Worm (Caenorhabditis elegans) whole organism, L4 larva: ENCODE results near the gene daf-12.

Source experiments
- F49E8.2 ChIP-seq: sonication (generic microtip); optimal IDR thresholded peaks from 2 replicates; lab custom pipeline; 2016; ENCODE audit warnings: missing compliant biosample characterization, mild to moderate bottlenecking, missing genetic modification characterization, borderline replicate concordance
- Y48G9A.11 ChIP-seq: fragments of 200-800 bp; sonication (Bioruptor generic); IDR thresholded peaks from 2 replicates; pipeline ENCODE4 v1.3.6; 2022; ENCODE audit warnings: missing genetic modification reagents, missing genetic modification characterization, missing compliant biosample characterization
- Y5F2A.4 ChIP-seq: fragments of 200-800 bp; sonication (Bioruptor generic); optimal IDR thresholded peaks from 2 replicates; lab custom pipeline; 2018; ENCODE audit warnings: mild to moderate bottlenecking, missing genetic modification characterization, missing compliant biosample characterization
- ZK337.2 ChIP-seq: fragments of 200-800 bp; sonication (Bioruptor generic); IDR thresholded peaks from 2 replicates; pipeline ENCODE4 v1.3.6; 2022; ENCODE audit warnings: missing genetic modification reagents, missing genetic modification characterization, missing compliant biosample characterization
- ZK546.5 ChIP-seq, 2 experiments: sonication (generic microtip); optimal IDR thresholded peaks; 2 replicates each; lab custom pipeline; 2017; ENCODE audit warnings: missing biosample characterization in 2 of 2, missing genetic modification characterization in 2 of 2
- aha-1 ChIP-seq: fragments of 150-350 bp; peaks from one replicate; lab custom pipeline; 2014; ENCODE audit warnings: missing biosample characterization, missing genetic modification characterization
- aly-2 ChIP-seq: sonication (generic microtip); optimal IDR thresholded peaks from 2 replicates; lab custom pipeline; 2018; ENCODE audit warnings: missing biosample characterization, missing genetic modification characterization
- ceh-28 ChIP-seq: fragments of 150-350 bp; optimal IDR thresholded peaks from 2 replicates; lab custom pipeline; 2014; ENCODE audit warnings: missing biosample characterization, missing genetic modification reagents, missing genetic modification characterization
- ceh-32 ChIP-seq: sonication (generic microtip); optimal IDR thresholded peaks from 2 replicates; lab custom pipeline; 2016; ENCODE audit warnings: mild to moderate bottlenecking, missing genetic modification characterization, missing compliant biosample characterization; ENCODE audit not compliant: poor library complexity
- ces-1 ChIP-seq: fragments of 150-350 bp; sonication (generic microtip); optimal IDR thresholded peaks from 4 replicates; lab custom pipeline; 2014; ENCODE audit warnings: missing biosample characterization, missing genetic modification reagents, missing genetic modification characterization
- ctbp-1 ChIP-seq: fragments of 200-800 bp; sonication (Bioruptor generic); IDR thresholded peaks from 2 replicates; pipeline ENCODE4 v1.3.6; 2022; ENCODE audit warnings: missing genetic modification reagents, missing genetic modification characterization, missing compliant biosample characterization
- daf-12 ChIP-seq: fragments of 150-350 bp; optimal IDR thresholded peaks from 2 replicates; lab custom pipeline; 2014; ENCODE audit warnings: missing biosample characterization, missing genetic modification reagents, missing genetic modification characterization
- daf-16 ChIP-seq, 3 experiments: sonication (generic microtip); optimal IDR thresholded peaks; 2 replicates each; lab custom pipeline; 2016 to 2017; ENCODE audit warnings: missing genetic modification characterization in 3 of 3, missing genetic modification reagents in 3 of 3, mild to moderate bottlenecking in 2 of 3, missing compliant biosample characterization in 2 of 3, missing biosample characterization in 1 of 3, moderate library complexity in 1 of 3
- daf-19 ChIP-seq: fragments of 200-800 bp; sonication (Bioruptor generic); conservative IDR thresholded peaks from 2 replicates; pipeline ENCODE4 v1.3.6; 2022; ENCODE audit warnings: missing genetic modification characterization, missing compliant biosample characterization
- dmd-6 ChIP-seq: fragments of 200-800 bp; sonication (Bioruptor generic); IDR thresholded peaks from 2 replicates; pipeline ENCODE4 v1.3.6; 2022; ENCODE audit warnings: missing genetic modification reagents, missing genetic modification characterization, missing compliant biosample characterization
- fkh-10 ChIP-seq: fragments of 150-350 bp; optimal IDR thresholded peaks from 2 replicates; lab custom pipeline; 2014; ENCODE audit warnings: missing biosample characterization, missing genetic modification reagents, missing genetic modification characterization
- gei-8 ChIP-seq: fragments of 200-800 bp; sonication (Bioruptor generic); optimal IDR thresholded peaks from 2 replicates; lab custom pipeline; 2018; ENCODE audit warnings: mild to moderate bottlenecking, missing genetic modification characterization, missing compliant biosample characterization
- hif-1 ChIP-seq, 2 experiments: sonication (generic microtip); optimal IDR thresholded peaks; 2 replicates each; lab custom pipeline; 2016 to 2017; ENCODE audit warnings: missing compliant biosample characterization in 2 of 2, missing genetic modification characterization in 2 of 2, missing genetic modification reagents in 2 of 2, missing genotype in 2 of 2, mild to moderate bottlenecking in 1 of 2
- hmg-1.1 ChIP-seq: fragments of 200-800 bp; sonication (Bioruptor generic); IDR thresholded peaks from 2 replicates; pipeline ENCODE4 v1.3.6; 2022; ENCODE audit warnings: missing genetic modification reagents, missing genetic modification characterization, missing compliant biosample characterization
- jun-1 ChIP-seq: fragments of 150-350 bp; optimal IDR thresholded peaks from 2 replicates; lab custom pipeline; 2014; ENCODE audit warnings: missing biosample characterization, missing genetic modification reagents, missing genetic modification characterization
- lim-7 ChIP-seq: fragments of 200-800 bp; sonication (Bioruptor generic); IDR thresholded peaks from 2 replicates; pipeline ENCODE4 v1.3.6; 2022; ENCODE audit warnings: missing genetic modification characterization, missing compliant biosample characterization
- lin-13 ChIP-seq: fragments of 150-350 bp; optimal IDR thresholded peaks from 2 replicates; lab custom pipeline; 2014; ENCODE audit warnings: missing biosample characterization, missing genetic modification reagents, missing genetic modification characterization
- lin-15B ChIP-seq: fragments of 150-350 bp; sonication (generic microtip); optimal IDR thresholded peaks from 3 replicates; lab custom pipeline; 2014; ENCODE audit warnings: missing biosample characterization, missing genetic modification characterization
- lsy-2 ChIP-seq, 2 experiments: fragments of 150-350 bp in 1 of 2; sonication (generic microtip) in 1 of 2; optimal IDR thresholded peaks; 2 replicates each; lab custom pipeline; 2014 to 2017; ENCODE audit warnings: missing biosample characterization in 2 of 2, missing genetic modification characterization in 2 of 2
- madf-9 ChIP-seq: fragments of 200-800 bp; sonication (Bioruptor generic); conservative IDR thresholded peaks from 2 replicates; pipeline ENCODE4 v1.3.6; 2022; ENCODE audit warnings: missing genetic modification reagents, missing genetic modification characterization, missing compliant biosample characterization
- mdt-29 ChIP-seq: fragments of 200-800 bp; sonication (Bioruptor generic); IDR thresholded peaks from 2 replicates; pipeline ENCODE4 v1.3.6; 2022; ENCODE audit warnings: missing genetic modification reagents, missing genetic modification characterization, missing compliant biosample characterization
- mep-1 ChIP-seq: fragments of 150-350 bp; sonication (generic microtip); optimal IDR thresholded peaks from 3 replicates; lab custom pipeline; 2014; ENCODE audit warnings: missing biosample characterization, missing genetic modification characterization
- mes-2 ChIP-seq: sonication (generic microtip); optimal IDR thresholded peaks from 2 replicates; lab custom pipeline; 2016; ENCODE audit warnings: missing genotype, mild to moderate bottlenecking, missing genetic modification characterization, missing compliant biosample characterization; ENCODE audit not compliant: poor library complexity, severe bottlenecking
- mxl-3 ChIP-seq: fragments of 200-800 bp; sonication (Bioruptor generic); optimal IDR thresholded peaks from 2 replicates; lab custom pipeline; 2018; ENCODE audit warnings: mild to moderate bottlenecking, missing genetic modification characterization, missing compliant biosample characterization
- nhr-11 ChIP-seq: fragments of 150-350 bp; optimal IDR thresholded peaks from 2 replicates; lab custom pipeline; 2014; ENCODE audit warnings: missing biosample characterization, missing genetic modification characterization
- nhr-42 ChIP-seq: fragments of 200-800 bp; sonication (Bioruptor generic); IDR thresholded peaks from 2 replicates; pipeline ENCODE4 v1.3.6; 2022; ENCODE audit warnings: missing genetic modification characterization, missing compliant biosample characterization
- nhr-6 ChIP-seq: fragments of 150-350 bp; optimal IDR thresholded peaks from 2 replicates; lab custom pipeline; 2014; ENCODE audit warnings: missing biosample characterization, missing genetic modification characterization
- pha-4 ChIP-seq, 2 experiments: fragments of 150-350 bp in 1 of 2; fragments of 200-800 bp in 1 of 2; sonication (Bioruptor generic) in 1 of 2; IDR thresholded peaks in 1 of 2; optimal IDR thresholded peaks in 1 of 2; 2 replicates each; pipeline versions ENCODE4 v1.3.6 to Lab custom; 2014 to 2022; ENCODE audit warnings: missing genetic modification characterization in 2 of 2, missing genetic modification reagents in 2 of 2, missing biosample characterization in 1 of 2, missing compliant biosample characterization in 1 of 2
- pqm-1 ChIP-seq: sonication (generic microtip); optimal IDR thresholded peaks from 2 replicates; lab custom pipeline; 2017; ENCODE audit warnings: missing biosample characterization, missing genetic modification characterization
- rbr-2 ChIP-seq: sonication (generic microtip); optimal IDR thresholded peaks from 2 replicates; lab custom pipeline; 2016; ENCODE audit warnings: missing genotype, missing genetic modification characterization, missing compliant biosample characterization
- spr-1 ChIP-seq: sonication (generic microtip); optimal IDR thresholded peaks from 2 replicates; lab custom pipeline; 2016; ENCODE audit warnings: mild to moderate bottlenecking, missing genetic modification characterization, missing compliant biosample characterization
- tra-1 ChIP-seq: fragments of 200-800 bp; sonication (Bioruptor generic); IDR thresholded peaks from 2 replicates; pipeline ENCODE4 v1.3.6; 2022; ENCODE audit warnings: missing genetic modification reagents, missing genetic modification characterization, missing compliant biosample characterization
- unc-39 ChIP-seq: sonication (generic microtip); optimal IDR thresholded peaks from 2 replicates; lab custom pipeline; 2017; ENCODE audit warnings: missing biosample characterization, missing genetic modification characterization
- unc-62 ChIP-seq, 3 experiments: fragments of 150-350 bp in 1 of 3; sonication (generic microtip); optimal IDR thresholded peaks in 2 of 3; peaks in 1 of 3; 1 replicate in 1 of 3; 2 replicates in 2 of 3; lab custom pipeline; 2014 to 2017; ENCODE audit warnings: missing biosample characterization in 3 of 3, missing genetic modification characterization in 3 of 3, missing genetic modification reagents in 3 of 3, missing genotype in 1 of 3
- zag-1 ChIP-seq: fragments of 150-350 bp; optimal IDR thresholded peaks from 2 replicates; lab custom pipeline; 2014; ENCODE audit warnings: missing biosample characterization, missing genetic modification characterization
- zfp-3 ChIP-seq: fragments of 200-800 bp; sonication (Bioruptor generic); conservative IDR thresholded peaks from 2 replicates; pipeline ENCODE4 v1.3.6; 2022; ENCODE audit warnings: missing genetic modification reagents, missing genetic modification characterization, missing compliant biosample characterization
- zip-2 ChIP-seq: fragments of 150-350 bp; optimal IDR thresholded peaks from 2 replicates; lab custom pipeline; 2014; ENCODE audit warnings: missing biosample characterization, missing genetic modification characterization
- ztf-11 ChIP-seq: fragments of 150-350 bp; optimal IDR thresholded peaks from 2 replicates; lab custom pipeline; 2014; ENCODE audit warnings: missing biosample characterization, missing genetic modification characterization
- ztf-7 ChIP-seq: fragments of 150-350 bp; optimal IDR thresholded peaks from 2 replicates; lab custom pipeline; 2014; ENCODE audit warnings: missing biosample characterization, missing genetic modification characterization

daf-12 gene

DNA sequence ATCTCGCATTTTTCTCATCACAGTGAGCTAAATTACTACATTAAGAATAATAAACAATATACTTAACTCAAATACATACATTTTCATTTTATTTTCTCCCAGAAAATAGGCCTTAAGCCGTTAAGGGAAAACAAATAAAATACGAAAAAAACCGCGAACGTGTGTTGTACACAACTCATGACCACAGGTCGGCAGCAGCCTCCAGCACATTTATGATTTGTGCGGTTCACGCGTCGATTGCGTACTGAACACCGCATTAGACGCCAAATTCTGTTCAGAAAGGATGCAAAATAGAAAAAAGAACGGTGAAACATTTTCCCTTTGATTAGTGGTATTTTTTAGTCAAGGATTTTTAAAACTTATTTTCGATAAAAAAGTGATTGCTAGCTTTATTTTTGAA is 43.5 kb downstream of the daf-12 start (continued):
- no peak for TF ChIP-seq ceh-32 (tag; lab: Kevin White, UChicago)
- no peak for TF ChIP-seq ZK337.2 (GFP tag; lab: Robert Waterston, UW)
- TF ChIP-seq unc-62 (GFP tag; optimal IDR thresholded peaks at IDR 0.05 in 1 of 2; lab: Kevin White, UChicago) = no peak
- TF ChIP-seq unc-62 (tag; optimal IDR thresholded peaks at IDR 0.05; lab: Kevin White, UChicago) = no peak
- no peak for TF ChIP-seq daf-19 (GFP tag; lab: Robert Waterston, UW)
- peak in 1 of 2 experiments; percentile 56 for TF ChIP-seq hif-1 (tag; optimal IDR thresholded peaks at IDR 0.05; lab: Kevin White, UChicago)
- no peak for TF ChIP-seq zfp-3
- no peak for TF ChIP-seq ces-1 (GFP tag; lab: Kevin White, UChicago)
- TF ChIP-seq daf-12 (tag; lab: Kevin White, UChicago) = no peak
- TF ChIP-seq aha-1 = no peak
- TF ChIP-seq mdt-29 (GFP tag; lab: Robert Waterston, UW) = no peak
- peak; percentile 28 for TF ChIP-seq nhr-6 (tag; lab: Kevin White, UChicago)
- TF ChIP-seq tra-1 (GFP tag; lab: Robert Waterston, UW) = no peak
- no peak for TF ChIP-seq zip-2 (tag; lab: Kevin White, UChicago)
- TF ChIP-seq pqm-1 (tag; lab: Kevin White, UChicago) = peak; percentile 47
- no peak for TF ChIP-seq gei-8 (GFP tag; lab: Kevin White, UChicago)
- TF ChIP-seq lin-15B (tag; lab: Kevin White, UChicago) = no peak
- TF ChIP-seq ztf-11 (tag; lab: Kevin White, UChicago) = no peak
- TF ChIP-seq nhr-42 (GFP tag; lab: Robert Waterston, UW) = no peak
- no peak for TF ChIP-seq zag-1
- TF ChIP-seq Y5F2A.4 = no peak
- peak; percentile 56 for TF ChIP-seq mes-2 (tag; lab: Kevin White, UChicago)
- TF ChIP-seq ceh-28 (tag; lab: Kevin White, UChicago) = no peak
- TF ChIP-seq mep-1 (tag; lab: Kevin White, UChicago) = peak; percentile 66
- no peak for TF ChIP-seq aly-2 (tag; lab: Kevin White, UChicago)
- no peak for TF ChIP-seq jun-1
- TF ChIP-seq ctbp-1 (GFP tag; lab: Robert Waterston, UW) = no peak
- TF ChIP-seq spr-1 (tag; lab: Kevin White, UChicago) = no peak
- TF ChIP-seq F49E8.2 (tag; lab: Kevin White, UChicago) = no peak
- no peak for TF ChIP-seq daf-16 (GFP tag; optimal IDR thresholded peaks at IDR 0.05; lab: Kevin White, UChicago)
- TF ChIP-seq daf-16 (tag; optimal IDR thresholded peaks at IDR 0.05; lab: Kevin White, UChicago) = peak; percentile 76
- TF ChIP-seq madf-9 (GFP tag; lab: Robert Waterston, UW) = no peak
- peak; percentile 1 for TF ChIP-seq rbr-2
- no peak for TF ChIP-seq fkh-10
- no peak for TF ChIP-seq unc-39 (tag; lab: Kevin White, UChicago)
- peak; percentile 73 for TF ChIP-seq dmd-6
- TF ChIP-seq mxl-3 (GFP tag; lab: Kevin White, UChicago) = peak; percentile 73
- no peak for TF ChIP-seq lim-7 (GFP tag; lab: Robert Waterston, UW)
- TF ChIP-seq ztf-7 (tag; lab: Kevin White, UChicago) = no peak
- TF ChIP-seq nhr-11 (tag; lab: Kevin White, UChicago) = no peak
- TF ChIP-seq lsy-2 (tag; optimal IDR thresholded peaks at IDR 0.05; lab: Kevin White, UChicago) = peak in 1 of 2 experiments; percentile 39
- no peak for TF ChIP-seq pha-4 (GFP tag; IDR thresholded peaks at IDR 0.05; lab: Robert Waterston, UW)
- TF ChIP-seq pha-4 (tag; optimal IDR thresholded peaks at IDR 0.05; lab: Kevin White, UChicago) = peak; percentile 33
- no peak for TF ChIP-seq lin-13 (GFP tag; lab: Kevin White, UChicago)
- TF ChIP-seq hmg-1.1 = 0 out of 2 replicates have a peak, but pooled peaks have one; percentile 42
- no peak for TF ChIP-seq Y48G9A.11 (GFP tag; lab: Robert Waterston, UW)
- no peak for TF ChIP-seq ZK546.5 (tag; optimal IDR thresholded peaks at IDR 0.05; lab: Kevin White, UChicago)
